Fruit fly (Drosophila melanogaster) whole organism, embryonic: ENCODE results near the gene Hacd1.

Source experiments
- CG10267 ChIP-seq: fragments of 200-800 bp; sonication (Bioruptor generic); optimal IDR thresholded peaks from 2 replicates; lab custom pipeline; 2018; ENCODE audit warnings: missing biosample characterization, mild to moderate bottlenecking, missing genetic modification characterization, moderate library complexity
- CG10565 ChIP-seq: fragments of 200-800 bp; sonication (Bioruptor generic); optimal IDR thresholded peaks from 3 replicates; lab custom pipeline; 2016; ENCODE audit warnings: missing biosample characterization, mild to moderate bottlenecking, missing genetic modification characterization
- CG1647 ChIP-seq: fragments of 200-800 bp; sonication (Bioruptor generic); optimal IDR thresholded peaks from 3 replicates; lab custom pipeline; 2016; ENCODE audit warnings: missing biosample characterization, missing genetic modification characterization
- CG17359 ChIP-seq: fragments of 200-800 bp; sonication (Bioruptor generic); optimal IDR thresholded peaks from 3 replicates; lab custom pipeline; 2018; ENCODE audit warnings: missing biosample characterization, mild to moderate bottlenecking, missing genetic modification characterization, moderate library complexity
- CG31365 ChIP-seq: fragments of 200-800 bp; sonication (Bioruptor generic); optimal IDR thresholded peaks from 2 replicates; lab custom pipeline; 2018; ENCODE audit warnings: missing biosample characterization, mild to moderate bottlenecking, missing genetic modification characterization
- CTCF ChIP-seq: fragments of 200-800 bp; sonication (Bioruptor generic); optimal IDR thresholded peaks from 2 replicates; lab custom pipeline; 2017; ENCODE audit warnings: missing biosample characterization, mild to moderate bottlenecking, missing genetic modification characterization, moderate library complexity
- Hr39 ChIP-seq: fragments of >200 bp; optimal IDR thresholded peaks from 2 replicates; lab custom pipeline; 2017
- croc ChIP-seq: fragments of 200-800 bp; sonication (Bioruptor generic); conservative IDR thresholded peaks from 3 replicates; pipeline ENCODE4 v1.3.6; 2022; ENCODE audit warnings: missing biosample characterization, missing genetic modification characterization
- gce ChIP-seq: fragments of 200-800 bp; sonication (Bioruptor generic); IDR thresholded peaks from 3 replicates; pipeline ENCODE4 v1.3.6; 2022; ENCODE audit warnings: missing biosample characterization, missing genetic modification characterization
- mirr ChIP-seq: fragments of 200-800 bp; sonication (Bioruptor generic); optimal IDR thresholded peaks from 3 replicates; lab custom pipeline; 2018; ENCODE audit warnings: missing biosample characterization, mild to moderate bottlenecking, missing genetic modification characterization
- stc ChIP-seq: fragments of 200-800 bp; sonication (Bioruptor generic); IDR thresholded peaks from 2 replicates; pipeline ENCODE4 v1.3.6; 2022; ENCODE audit warnings: missing biosample characterization, missing genetic modification characterization
- usp ChIP-seq: fragments of >200 bp; optimal IDR thresholded peaks from 2 replicates; lab custom pipeline; 2017; ENCODE audit warnings: missing biosample characterization, missing genetic modification characterization
- vnd ChIP-seq: fragments of 200-800 bp; sonication (Bioruptor generic); IDR thresholded peaks from 3 replicates; pipeline ENCODE4 v1.3.6; 2022; ENCODE audit warnings: missing biosample characterization, missing genetic modification characterization; ENCODE audit not compliant: partially characterized antibody

- no peak for TF ChIP-seq Hr39 (lab: Kevin White, UChicago)
- peak; percentile 10 for TF ChIP-seq mirr (GFP tag; lab: Kevin White, UChicago)
- no peak; the same call in 2 of the 3 replicates for TF ChIP-seq croc (GFP tag; lab: Robert Waterston, UW)
- TF ChIP-seq CG10565 (GFP tag; lab: Kevin White, UChicago): no peak
- no peak for TF ChIP-seq CTCF (GFP tag; lab: Kevin White, UChicago)
- 0 out of 2 replicates have a peak, but pooled peaks have one; percentile 25 for TF ChIP-seq stc
- TF ChIP-seq CG10267 (tag; lab: Kevin White, UChicago): peak; percentile 27
- no peak for TF ChIP-seq vnd (GFP tag; lab: Robert Waterston, UW)
- 0 out of 3 replicates have a peak, but pooled peaks have one; percentile 10 for TF ChIP-seq gce
- TF ChIP-seq CG1647 (GFP tag; lab: Kevin White, UChicago): no peak
- no peak for TF ChIP-seq CG31365
- TF ChIP-seq CG17359: peak; percentile 30
- no peak for TF ChIP-seq usp (GFP tag; lab: Kevin White, UChicago)
Measured at dm6 chr2L:12026458-12027431, 24.7 kb upstream of the Hacd1 start.
